Fruit fly (Drosophila melanogaster) S2 (cell line): ENCODE measurements around the gene roq.

ENCODE experiments used
- CG8478 ChIP-seq: fragments of >200 bp; optimal IDR thresholded peaks from 2 replicates; lab custom pipeline; 2018
- CTCF ChIP-seq, 2 experiments: fragments of >200 bp; optimal IDR thresholded peaks; 2 replicates each; lab custom pipeline; 2018

- TF ChIP-seq CTCF (optimal IDR thresholded peaks at IDR 0.05; lab: Kevin White, UChicago) = no peak
- TF ChIP-seq CG8478 (lab: Kevin White, UChicago) = no peak
Measured at dm6 chr3L:16359795-16360194, 18.6 kb downstream of the roq start.
